Fruit fly (Drosophila melanogaster): ENCODE data around the gene amd.

Gene amd

DNA sequence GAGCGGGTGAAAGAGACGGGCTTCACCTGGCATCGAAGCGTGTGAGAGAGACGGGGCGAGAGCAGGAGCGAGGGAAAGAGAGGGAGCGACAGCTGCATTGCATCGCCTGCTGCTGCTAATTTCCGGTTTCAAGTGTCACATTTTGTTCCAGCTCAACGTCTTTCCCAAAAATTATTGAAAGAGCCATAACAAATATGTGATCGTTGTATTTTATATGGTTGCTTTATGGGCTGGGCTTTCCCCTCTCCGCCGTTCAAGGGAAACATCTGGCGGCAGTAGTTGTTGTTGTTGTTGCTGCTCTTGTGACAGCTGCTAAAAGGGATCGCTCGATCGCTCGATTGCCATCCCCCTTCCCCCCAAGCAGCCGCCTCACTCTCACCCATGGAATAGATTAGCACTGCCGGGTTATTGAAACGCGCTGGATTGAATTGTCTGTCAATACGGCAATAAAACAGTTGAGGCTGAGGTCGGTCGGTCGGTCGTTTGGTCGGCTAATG is 45.0 kb downstream of the amd start (continued):
- TF ChIP-seq ato (GFP tag; IDR thresholded peaks at IDR 0.05; ENCODE audit: partially characterized antibody) (no peak), B-H2 (GFP tag; optimal IDR thresholded peaks at IDR 0.05) (no peak), CG15696 (tag; optimal IDR thresholded peaks at IDR 0.05) (peak; percentile 13), zf30C (GFP tag; optimal IDR thresholded peaks at IDR 0.05) (no peak), CG17612 (GFP tag; IDR thresholded peaks at IDR 0.05) (no peak), tna (GFP tag; IDR thresholded peaks at IDR 0.05; ENCODE audit: partially characterized antibody) (no peak), wek (GFP tag; optimal IDR thresholded peaks at IDR 0.05) (no peak), so (GFP tag; IDR thresholded peaks at IDR 0.05) (no peak), CG16779 (GFP tag; IDR thresholded peaks at IDR 0.05) (no peak), klu (GFP tag; IDR thresholded peaks at IDR 0.05) (no peak), Dip3 (GFP tag; optimal IDR thresholded peaks at IDR 0.05) (no peak), dmrt99B (tag; optimal IDR thresholded peaks at IDR 0.05) (no peak), Myb (GFP tag; optimal IDR thresholded peaks at IDR 0.05) (no peak), cwo (GFP tag; optimal IDR thresholded peaks at IDR 0.05) (no peak), CG7372 (GFP tag; IDR thresholded peaks at IDR 0.05) (no peak), Doc2 (GFP tag; IDR thresholded peaks at IDR 0.05) (no peak), CG17328 (GFP tag; IDR thresholded peaks at IDR 0.05) (0 out of 2 replicates have a peak, but pooled peaks have one; percentile 23), luna (GFP tag; optimal IDR thresholded peaks at IDR 0.05) (no peak), PHDP (tag; optimal IDR thresholded peaks at IDR 0.05) (no peak), Pdp1 (GFP tag; optimal IDR thresholded peaks at IDR 0.05) (no peak), Sin3A (optimal IDR thresholded peaks at IDR 0.05) (no peak), Stat92E (GFP tag; optimal IDR thresholded peaks at IDR 0.05) (peak in 1 of 3 experiments; percentile 64), CG12071 (GFP tag; optimal IDR thresholded peaks at IDR 0.05) (no peak), CG6689 (GFP tag; IDR thresholded peaks at IDR 0.05) (no peak), Asciz (GFP tag; optimal IDR thresholded peaks at IDR 0.05) (no peak), fd102C (GFP tag; optimal IDR thresholded peaks at IDR 0.05) (no peak), CoRest (tag; optimal IDR thresholded peaks at IDR 0.05) (no peak), usp (GFP tag; optimal IDR thresholded peaks at IDR 0.05) (no peak), CG11093 (GFP tag; IDR thresholded peaks at IDR 0.05) (no peak), HHEX (GFP tag; optimal IDR thresholded peaks at IDR 0.05) (no peak), lov (optimal IDR thresholded peaks at IDR 0.05) (no peak), lov (GFP tag; IDR thresholded peaks at IDR 0.05) (no peak), CG1233 (GFP tag; optimal IDR thresholded peaks at IDR 0.05) (no peak), CG12744 (GFP tag; optimal IDR thresholded peaks at IDR 0.05) (no peak), pfk (GFP tag; optimal IDR thresholded peaks at IDR 0.05) (peak; percentile 84), CG12769 (tag; optimal IDR thresholded peaks at IDR 0.05) (peak; percentile 50), Rfx (GFP tag; IDR thresholded peaks at IDR 0.05) (no peak), Dll (GFP tag; IDR thresholded peaks at IDR 0.05; ENCODE audit: partially characterized antibody) (no peak), CG1024 (GFP tag; IDR thresholded peaks at IDR 0.05) (no peak), CG8944 (GFP tag; optimal IDR thresholded peaks at IDR 0.05) (no peak), phol (tag; optimal IDR thresholded peaks at IDR 0.05) (no peak), CG12942 (GFP tag; optimal IDR thresholded peaks at IDR 0.05) (no peak), CG43689 (GFP tag; IDR thresholded peaks at IDR 0.05) (no peak), gsb-n (tag; optimal IDR thresholded peaks at IDR 0.05) (peak; percentile 80), Fer1 (GFP tag; optimal IDR thresholded peaks at IDR 0.05) (no peak), rib (GFP tag; IDR thresholded peaks at IDR 0.05) (peak; percentile 57; the same call in 1 of the 2 replicates), Adf1 (GFP tag; IDR thresholded peaks at IDR 0.05) (peak; percentile 14; the same call in 1 of the 2 replicates), MESR4 (GFP tag; optimal IDR thresholded peaks at IDR 0.05) (no peak), seq (GFP tag; IDR thresholded peaks at IDR 0.05) (no peak), Six4 (GFP tag; optimal IDR thresholded peaks at IDR 0.05) (peak; percentile 14), Hsf (GFP tag; optimal IDR thresholded peaks at IDR 0.05) (no peak), HmgD (GFP tag; optimal IDR thresholded peaks at IDR 0.05) (no peak)
